Worm (Caenorhabditis elegans) whole organism, late embryonic: Measurements from ENCODE around the gene M02F4.1.

Experiments
- C08G9.2 ChIP-seq: sonication (generic microtip); optimal IDR thresholded peaks from 2 replicates; lab custom pipeline; 2016; ENCODE audit warnings: mild to moderate bottlenecking, missing genetic modification characterization, moderate library complexity, missing compliant biosample characterization
- C38D4.7 ChIP-seq: fragments of 200-800 bp; sonication (Bioruptor generic); optimal IDR thresholded peaks from 2 replicates; lab custom pipeline; 2018; ENCODE audit warnings: mild to moderate bottlenecking, missing genetic modification characterization, moderate library complexity, missing compliant biosample characterization
- K02D7.2 ChIP-seq: sonication (generic microtip); optimal IDR thresholded peaks from 2 replicates; lab custom pipeline; 2017; ENCODE audit warnings: mild to moderate bottlenecking, missing genetic modification characterization, missing compliant biosample characterization
- K09A11.1 ChIP-seq: sonication (generic microtip); optimal IDR thresholded peaks from 2 replicates; lab custom pipeline; 2017; ENCODE audit warnings: antibody characterized with exemption, mild to moderate bottlenecking, missing genetic modification characterization, missing compliant biosample characterization; ENCODE audit not compliant: insufficient read depth
- Y22D7AL.16 ChIP-seq: sonication (generic microtip); optimal IDR thresholded peaks from 2 replicates; lab custom pipeline; 2016; ENCODE audit warnings: missing genetic modification characterization, missing compliant biosample characterization
- ahr-1 ChIP-seq: sonication (generic microtip); optimal IDR thresholded peaks from 2 replicates; lab custom pipeline; 2016; ENCODE audit warnings: missing genetic modification characterization, missing compliant biosample characterization
- ceh-18 ChIP-seq: sonication (generic microtip); optimal IDR thresholded peaks from 2 replicates; lab custom pipeline; 2016; ENCODE audit warnings: missing genetic modification characterization, missing compliant biosample characterization
- ceh-22 ChIP-seq: sonication (generic microtip); optimal IDR thresholded peaks from 2 replicates; lab custom pipeline; 2017; ENCODE audit warnings: missing biosample characterization, missing genetic modification characterization
- ceh-30 ChIP-seq: fragments of 150-350 bp; optimal IDR thresholded peaks from 2 replicates; lab custom pipeline; 2014; ENCODE audit warnings: missing biosample characterization, missing genetic modification characterization
- ceh-31 ChIP-seq: sonication (generic microtip); optimal IDR thresholded peaks from 2 replicates; lab custom pipeline; 2016; ENCODE audit warnings: missing genetic modification characterization, missing compliant biosample characterization
- ceh-34 ChIP-seq: sonication (generic microtip); optimal IDR thresholded peaks from 2 replicates; lab custom pipeline; 2016; ENCODE audit warnings: mild to moderate bottlenecking, missing genetic modification characterization, missing compliant biosample characterization
- ceh-48 ChIP-seq: sonication (generic microtip); optimal IDR thresholded peaks from 2 replicates; lab custom pipeline; 2016; ENCODE audit warnings: missing genetic modification characterization, inconsistent platforms, missing compliant biosample characterization
- ceh-6 ChIP-seq: fragments of 200-800 bp; sonication (Bioruptor generic); optimal IDR thresholded peaks from 2 replicates; lab custom pipeline; 2018; ENCODE audit warnings: mild to moderate bottlenecking, missing genetic modification characterization, missing compliant biosample characterization
- ceh-9 ChIP-seq: sonication (generic microtip); optimal IDR thresholded peaks from 2 replicates; lab custom pipeline; 2016; ENCODE audit warnings: mild to moderate bottlenecking, missing genetic modification characterization, inconsistent platforms, missing compliant biosample characterization
- dmd-4 ChIP-seq: sonication (generic microtip); optimal IDR thresholded peaks from 2 replicates; lab custom pipeline; 2016; ENCODE audit warnings: borderline replicate concordance, missing genetic modification characterization, missing compliant biosample characterization
- dve-1 ChIP-seq: sonication (generic microtip); optimal IDR thresholded peaks from 2 replicates; lab custom pipeline; 2017; ENCODE audit warnings: antibody characterized with exemption, mild to moderate bottlenecking, missing genetic modification characterization, missing compliant biosample characterization
- fkh-10 ChIP-seq: fragments of 150-350 bp; optimal IDR thresholded peaks from 2 replicates; lab custom pipeline; 2014; ENCODE audit warnings: missing biosample characterization, missing genetic modification reagents, missing genetic modification characterization
- hlh-13 ChIP-seq: fragments of 200-800 bp; sonication (Bioruptor generic); optimal IDR thresholded peaks from 2 replicates; lab custom pipeline; 2018; ENCODE audit warnings: mild to moderate bottlenecking, missing genetic modification characterization, missing compliant biosample characterization
- hlh-30 ChIP-seq: sonication (generic microtip); optimal IDR thresholded peaks from 2 replicates; lab custom pipeline; 2017; ENCODE audit warnings: antibody characterized with exemption, missing genetic modification characterization, missing compliant biosample characterization; ENCODE audit not compliant: insufficient read depth
- hlh-6 ChIP-seq: sonication (generic microtip); optimal IDR thresholded peaks from 2 replicates; lab custom pipeline; 2016; ENCODE audit warnings: missing genotype, missing genetic modification characterization, missing compliant biosample characterization
- lim-6 ChIP-seq: sonication (generic microtip); optimal IDR thresholded peaks from 2 replicates; lab custom pipeline; 2016; ENCODE audit warnings: missing genetic modification characterization, missing compliant biosample characterization
- madf-2 ChIP-seq: sonication (generic microtip); optimal IDR thresholded peaks from 2 replicates; lab custom pipeline; 2017; ENCODE audit warnings: missing genetic modification characterization, missing compliant biosample characterization
- mec-3 ChIP-seq: sonication (generic microtip); optimal IDR thresholded peaks from 2 replicates; lab custom pipeline; 2016; ENCODE audit warnings: borderline replicate concordance, missing genetic modification characterization, missing compliant biosample characterization
- npax-4 ChIP-seq: sonication (generic microtip); optimal IDR thresholded peaks from 2 replicates; lab custom pipeline; 2016; ENCODE audit warnings: missing genetic modification characterization, missing compliant biosample characterization
- odd-2 ChIP-seq: sonication (generic microtip); optimal IDR thresholded peaks from 2 replicates; lab custom pipeline; 2017; ENCODE audit warnings: antibody characterized with exemption, mild to moderate bottlenecking, missing genetic modification characterization, missing compliant biosample characterization
- pag-3 ChIP-seq: sonication (generic microtip); optimal IDR thresholded peaks from 2 replicates; lab custom pipeline; 2016; ENCODE audit warnings: missing compliant biosample characterization, missing genetic modification characterization, borderline replicate concordance
- pat-9 ChIP-seq: fragments of 200-800 bp; sonication (Bioruptor generic); optimal IDR thresholded peaks from 2 replicates; lab custom pipeline; 2018; ENCODE audit warnings: mild to moderate bottlenecking, missing genetic modification characterization, moderate library complexity, missing compliant biosample characterization
- pqm-1 ChIP-seq: sonication (generic microtip); optimal IDR thresholded peaks from 2 replicates; lab custom pipeline; 2016; ENCODE audit warnings: missing genetic modification characterization, missing compliant biosample characterization
- ref-2 ChIP-seq: sonication (generic microtip); optimal IDR thresholded peaks from 2 replicates; lab custom pipeline; 2016; ENCODE audit warnings: missing genetic modification characterization, missing compliant biosample characterization
- sdc-2 ChIP-seq: sonication (generic microtip); optimal IDR thresholded peaks from 2 replicates; lab custom pipeline; 2016; ENCODE audit warnings: missing genotype, missing genetic modification characterization, missing compliant biosample characterization
- sox-2 ChIP-seq: fragments of 200-800 bp; sonication (Bioruptor generic); IDR thresholded peaks from 2 replicates; pipeline ENCODE4 v1.3.6; 2022; ENCODE audit warnings: missing genetic modification reagents, missing genetic modification characterization, missing compliant biosample characterization
- sox-4 ChIP-seq: sonication (generic microtip); optimal IDR thresholded peaks from 2 replicates; lab custom pipeline; 2017; ENCODE audit warnings: mild to moderate bottlenecking, missing genetic modification characterization, inconsistent platforms, missing compliant biosample characterization
- syd-9 ChIP-seq: sonication (generic microtip); optimal IDR thresholded peaks from 2 replicates; lab custom pipeline; 2016; ENCODE audit warnings: mild to moderate bottlenecking, missing genetic modification characterization, moderate library complexity, missing compliant biosample characterization
- ttx-3 ChIP-seq: sonication (generic microtip); optimal IDR thresholded peaks from 2 replicates; lab custom pipeline; 2016; ENCODE audit warnings: missing genetic modification reagents, missing genetic modification characterization, missing compliant biosample characterization
- unc-3 ChIP-seq, 2 experiments: fragments of 200-800 bp in 1 of 2; sonication (Bioruptor generic) in 1 of 2; sonication (generic microtip) in 1 of 2; conservative IDR thresholded peaks in 1 of 2; optimal IDR thresholded peaks in 1 of 2; 2 replicates each; pipeline versions ENCODE4 v1.3.6 to Lab custom; 2016 to 2022; ENCODE audit warnings: missing compliant biosample characterization in 2 of 2, missing genetic modification characterization in 2 of 2, missing genetic modification reagents in 1 of 2

Gene M02F4.1

ce11 chrX:3029030-3029429 is at the start of gene M02F4.1:
Gene M02F4.1 (minus strand): TSS chrX:3029130.
- TF ChIP-seq ceh-9 (tag; lab: Kevin White, UChicago) = no peak
- TF ChIP-seq ahr-1 (tag; lab: Kevin White, UChicago) = no peak
- TF ChIP-seq hlh-30 (tag; lab: Kevin White, UChicago) = no peak
- no peak for TF ChIP-seq pqm-1 (tag; lab: Kevin White, UChicago)
- TF ChIP-seq ttx-3 = no peak
- TF ChIP-seq ceh-6 (GFP tag; lab: Kevin White, UChicago) = no peak
- TF ChIP-seq madf-2 (tag; lab: Kevin White, UChicago) = no peak
- TF ChIP-seq ceh-18 (tag; lab: Kevin White, UChicago) = no peak
- no peak for TF ChIP-seq mec-3 (tag; lab: Kevin White, UChicago)
- no peak for TF ChIP-seq sdc-2 (tag; lab: Kevin White, UChicago)
- TF ChIP-seq C38D4.7 = no peak
- no peak for TF ChIP-seq pag-3 (tag; lab: Kevin White, UChicago)
- TF ChIP-seq Y22D7AL.16 = no peak
- no peak for TF ChIP-seq lim-6 (tag; lab: Kevin White, UChicago)
- TF ChIP-seq, all 69 proteins: peak for 0

ce11 chrX:3070322-3070721 is 41.4 kb upstream of the M02F4.1 start, which contains the start of gene ceh-31:
Gene ceh-31 (minus strand): TSS chrX:3070422.
- TF ChIP-seq ref-2 (tag; lab: Kevin White, UChicago) = peak; percentile 36
- TF ChIP-seq fkh-10 (GFP tag; lab: Kevin White, UChicago) = no peak
- TF ChIP-seq mec-3 (tag; lab: Kevin White, UChicago) = no peak
- TF ChIP-seq ceh-48 (tag; lab: Kevin White, UChicago) = no peak
- TF ChIP-seq ceh-18 (tag; lab: Kevin White, UChicago) = no peak
- no peak for TF ChIP-seq ceh-34
- no peak for TF ChIP-seq K09A11.1 (tag; lab: Kevin White, UChicago)

ce11 chrX:3067052-3067451 is 38.1 kb upstream of the M02F4.1 start:
- TF ChIP-seq dve-1 (tag; lab: Kevin White, UChicago) = no peak
- no peak for TF ChIP-seq sdc-2 (tag; lab: Kevin White, UChicago)
- TF ChIP-seq syd-9 (tag; lab: Kevin White, UChicago) = no peak
- TF ChIP-seq C38D4.7 = no peak
- no peak for TF ChIP-seq unc-3 (GFP tag; conservative IDR thresholded peaks at IDR 0.05; lab: Robert Waterston, UW)
- TF ChIP-seq unc-3 (tag; optimal IDR thresholded peaks at IDR 0.05; lab: Kevin White, UChicago) = no peak

ce11 chrX:3063274-3063673 is 34.3 kb upstream of the M02F4.1 start, which contains the start of gene ceh-30:
Gene ceh-30 (plus strand): TSS chrX:3063574.
- TF ChIP-seq ceh-22 (tag; lab: Kevin White, UChicago) (no peak), C38D4.7 (no peak), npax-4 (no peak)

- TF ChIP-seq hlh-30 (tag; lab: Kevin White, UChicago) = no peak
These were observed 32.8 kb upstream of the M02F4.1 start for ce11 chrX:3061698-3062097.

ce11 chrX:3059299-3059698 is 30.4 kb upstream of the M02F4.1 start, which contains the start of gene rsef-1:
Gene rsef-1 (minus strand): TSS chrX:3059399.
- TF ChIP-seq hlh-13 (no peak), madf-2 (tag; lab: Kevin White, UChicago) (no peak), pat-9 (tag; lab: Kevin White, UChicago) (no peak), C08G9.2 (tag; lab: Kevin White, UChicago) (no peak), K02D7.2 (tag; lab: Kevin White, UChicago) (no peak), pqm-1 (tag; lab: Kevin White, UChicago) (no peak), mec-3 (tag; lab: Kevin White, UChicago) (no peak), hlh-6 (tag; lab: Kevin White, UChicago) (no peak), ceh-31 (no peak), ceh-18 (tag; lab: Kevin White, UChicago) (no peak), sox-4 (tag; lab: Kevin White, UChicago) (no peak), dmd-4 (no peak), lim-6 (tag; lab: Kevin White, UChicago) (no peak), ceh-30 (tag; lab: Kevin White, UChicago) (no peak), ceh-6 (GFP tag; lab: Kevin White, UChicago) (no peak), odd-2 (no peak), sox-2 (GFP tag; lab: Robert Waterston, UW) (no peak)
